Worm (Caenorhabditis elegans) whole organism, L4 larva: ENCODE results near the gene cni-1.

Experiments
- R02D3.7 ChIP-seq: fragments of 150-350 bp; sonication (generic microtip); optimal IDR thresholded peaks from 3 replicates; lab custom pipeline; 2014; ENCODE audit warnings: missing biosample characterization, missing genetic modification characterization
- T26A8.4 ChIP-seq: fragments of 200-800 bp; sonication (Bioruptor generic); IDR thresholded peaks from 2 replicates; pipeline ENCODE4 v1.3.6; 2022; ENCODE audit warnings: missing genetic modification characterization, missing compliant biosample characterization
- Y48G9A.11 ChIP-seq: fragments of 200-800 bp; sonication (Bioruptor generic); IDR thresholded peaks from 2 replicates; pipeline ENCODE4 v1.3.6; 2022; ENCODE audit warnings: missing genetic modification reagents, missing genetic modification characterization, missing compliant biosample characterization
- ZK337.2 ChIP-seq: fragments of 200-800 bp; sonication (Bioruptor generic); IDR thresholded peaks from 2 replicates; pipeline ENCODE4 v1.3.6; 2022; ENCODE audit warnings: missing genetic modification reagents, missing genetic modification characterization, missing compliant biosample characterization
- aha-1 ChIP-seq: fragments of 150-350 bp; peaks from one replicate; lab custom pipeline; 2014; ENCODE audit warnings: missing biosample characterization, missing genetic modification characterization
- aly-2 ChIP-seq: sonication (generic microtip); optimal IDR thresholded peaks from 2 replicates; lab custom pipeline; 2018; ENCODE audit warnings: missing biosample characterization, missing genetic modification characterization
- ama-1 ChIP-seq: fragments of 150-350 bp; optimal IDR thresholded peaks from 2 replicates; lab custom pipeline; 2014; ENCODE audit warnings: inconsistent platforms, mixed read lengths
- arid-1 ChIP-seq: fragments of 200-800 bp; sonication (Bioruptor generic); conservative IDR thresholded peaks from 2 replicates; pipeline ENCODE4 v1.3.6; 2022; ENCODE audit warnings: missing genetic modification reagents, missing genetic modification characterization, missing compliant biosample characterization
- ceh-20 ChIP-seq: fragments of 200-800 bp; sonication (Bioruptor generic); IDR thresholded peaks from 2 replicates; pipeline ENCODE4 v1.3.6; 2022; ENCODE audit warnings: missing genetic modification reagents, missing genetic modification characterization, missing compliant biosample characterization
- ces-1 ChIP-seq: fragments of 150-350 bp; sonication (generic microtip); optimal IDR thresholded peaks from 4 replicates; lab custom pipeline; 2014; ENCODE audit warnings: missing biosample characterization, missing genetic modification reagents, missing genetic modification characterization
- ctbp-1 ChIP-seq: fragments of 200-800 bp; sonication (Bioruptor generic); IDR thresholded peaks from 2 replicates; pipeline ENCODE4 v1.3.6; 2022; ENCODE audit warnings: missing genetic modification reagents, missing genetic modification characterization, missing compliant biosample characterization
- daf-16 ChIP-seq, 3 experiments: sonication (generic microtip); optimal IDR thresholded peaks; 2 replicates each; lab custom pipeline; 2016 to 2017; ENCODE audit warnings: missing genetic modification characterization in 3 of 3, missing genetic modification reagents in 3 of 3, mild to moderate bottlenecking in 2 of 3, missing compliant biosample characterization in 2 of 3, missing biosample characterization in 1 of 3, moderate library complexity in 1 of 3
- daf-8 ChIP-seq: fragments of 200-800 bp; sonication (Bioruptor generic); IDR thresholded peaks from 2 replicates; pipeline ENCODE4 v1.3.6; 2022; ENCODE audit warnings: missing genetic modification characterization, missing compliant biosample characterization
- dmd-8 ChIP-seq: fragments of 200-800 bp; sonication (Bioruptor generic); IDR thresholded peaks from 2 replicates; pipeline ENCODE4 v1.3.6; 2022; ENCODE audit warnings: missing genetic modification characterization, missing compliant biosample characterization
- dmd-9 ChIP-seq: fragments of 200-800 bp; sonication (Bioruptor generic); IDR thresholded peaks from 2 replicates; pipeline ENCODE4 v1.3.6; 2022; ENCODE audit warnings: missing genetic modification reagents, missing genetic modification characterization, missing compliant biosample characterization
- egl-43 ChIP-seq: fragments of 200-800 bp; sonication (Bioruptor generic); IDR thresholded peaks from 2 replicates; pipeline ENCODE4 v1.3.6; 2022; ENCODE audit warnings: missing genetic modification reagents, missing genetic modification characterization, missing compliant biosample characterization
- fkh-10 ChIP-seq: fragments of 150-350 bp; optimal IDR thresholded peaks from 2 replicates; lab custom pipeline; 2014; ENCODE audit warnings: missing biosample characterization, missing genetic modification reagents, missing genetic modification characterization
- fos-1 ChIP-seq: fragments of 150-350 bp; optimal IDR thresholded peaks from 2 replicates; lab custom pipeline; 2014; ENCODE audit warnings: missing biosample characterization, missing genetic modification characterization
- gei-8 ChIP-seq: fragments of 200-800 bp; sonication (Bioruptor generic); optimal IDR thresholded peaks from 2 replicates; lab custom pipeline; 2018; ENCODE audit warnings: mild to moderate bottlenecking, missing genetic modification characterization, missing compliant biosample characterization
- hif-1 ChIP-seq, 2 experiments: sonication (generic microtip); optimal IDR thresholded peaks; 2 replicates each; lab custom pipeline; 2016 to 2017; ENCODE audit warnings: missing compliant biosample characterization in 2 of 2, missing genetic modification characterization in 2 of 2, missing genetic modification reagents in 2 of 2, missing genotype in 2 of 2, mild to moderate bottlenecking in 1 of 2
- jun-1 ChIP-seq: fragments of 150-350 bp; optimal IDR thresholded peaks from 2 replicates; lab custom pipeline; 2014; ENCODE audit warnings: missing biosample characterization, missing genetic modification reagents, missing genetic modification characterization
- lim-7 ChIP-seq: fragments of 200-800 bp; sonication (Bioruptor generic); IDR thresholded peaks from 2 replicates; pipeline ENCODE4 v1.3.6; 2022; ENCODE audit warnings: missing genetic modification characterization, missing compliant biosample characterization
- lin-13 ChIP-seq: fragments of 150-350 bp; optimal IDR thresholded peaks from 2 replicates; lab custom pipeline; 2014; ENCODE audit warnings: missing biosample characterization, missing genetic modification reagents, missing genetic modification characterization
- lin-15B ChIP-seq: fragments of 150-350 bp; sonication (generic microtip); optimal IDR thresholded peaks from 3 replicates; lab custom pipeline; 2014; ENCODE audit warnings: missing biosample characterization, missing genetic modification characterization
- lir-3 ChIP-seq: sonication (generic microtip); optimal IDR thresholded peaks from 2 replicates; lab custom pipeline; 2016; ENCODE audit warnings: mild to moderate bottlenecking, missing genetic modification characterization, missing compliant biosample characterization
- lsy-2 ChIP-seq, 2 experiments: fragments of 150-350 bp in 1 of 2; sonication (generic microtip) in 1 of 2; optimal IDR thresholded peaks; 2 replicates each; lab custom pipeline; 2014 to 2017; ENCODE audit warnings: missing biosample characterization in 2 of 2, missing genetic modification characterization in 2 of 2
- madf-9 ChIP-seq: fragments of 200-800 bp; sonication (Bioruptor generic); conservative IDR thresholded peaks from 2 replicates; pipeline ENCODE4 v1.3.6; 2022; ENCODE audit warnings: missing genetic modification reagents, missing genetic modification characterization, missing compliant biosample characterization
- mep-1 ChIP-seq: fragments of 150-350 bp; sonication (generic microtip); optimal IDR thresholded peaks from 3 replicates; lab custom pipeline; 2014; ENCODE audit warnings: missing biosample characterization, missing genetic modification characterization
- nhr-111 ChIP-seq: fragments of 200-800 bp; sonication (Bioruptor generic); optimal IDR thresholded peaks from 2 replicates; lab custom pipeline; 2018; ENCODE audit warnings: mild to moderate bottlenecking, missing genetic modification characterization, missing compliant biosample characterization
- nhr-28 ChIP-seq: fragments of 150-350 bp; optimal IDR thresholded peaks from 2 replicates; lab custom pipeline; 2014; ENCODE audit warnings: missing biosample characterization, missing genetic modification characterization
- nhr-41 ChIP-seq: fragments of 200-800 bp; sonication (Bioruptor generic); IDR thresholded peaks from 2 replicates; pipeline ENCODE4 v1.3.6; 2022; ENCODE audit warnings: missing genetic modification reagents, missing genetic modification characterization, missing compliant biosample characterization
- nhr-42 ChIP-seq: fragments of 200-800 bp; sonication (Bioruptor generic); IDR thresholded peaks from 2 replicates; pipeline ENCODE4 v1.3.6; 2022; ENCODE audit warnings: missing genetic modification characterization, missing compliant biosample characterization
- nhr-48 ChIP-seq: sonication (generic microtip); optimal IDR thresholded peaks from 2 replicates; lab custom pipeline; 2016; ENCODE audit warnings: mild to moderate bottlenecking, missing genetic modification characterization, missing compliant biosample characterization
- nhr-6 ChIP-seq: fragments of 150-350 bp; optimal IDR thresholded peaks from 2 replicates; lab custom pipeline; 2014; ENCODE audit warnings: missing biosample characterization, missing genetic modification characterization
- nhr-76 ChIP-seq: fragments of 150-350 bp; optimal IDR thresholded peaks from 2 replicates; lab custom pipeline; 2014; ENCODE audit warnings: missing biosample characterization, missing genetic modification characterization
- pha-4 ChIP-seq, 2 experiments: fragments of 150-350 bp in 1 of 2; fragments of 200-800 bp in 1 of 2; sonication (Bioruptor generic) in 1 of 2; IDR thresholded peaks in 1 of 2; optimal IDR thresholded peaks in 1 of 2; 2 replicates each; pipeline versions ENCODE4 v1.3.6 to Lab custom; 2014 to 2022; ENCODE audit warnings: missing genetic modification characterization in 2 of 2, missing genetic modification reagents in 2 of 2, missing biosample characterization in 1 of 2, missing compliant biosample characterization in 1 of 2
- php-3 ChIP-seq: fragments of 200-800 bp; sonication (Bioruptor generic); IDR thresholded peaks from 2 replicates; pipeline ENCODE4 v1.3.6; 2022; ENCODE audit warnings: missing genetic modification reagents, missing genetic modification characterization, missing compliant biosample characterization
- rbr-2 ChIP-seq: sonication (generic microtip); optimal IDR thresholded peaks from 2 replicates; lab custom pipeline; 2016; ENCODE audit warnings: missing genotype, missing genetic modification characterization, missing compliant biosample characterization
- skn-1 ChIP-seq: fragments of 150-350 bp; optimal IDR thresholded peaks from 2 replicates; lab custom pipeline; 2014; ENCODE audit warnings: missing biosample characterization, missing genetic modification characterization
- snpc-1.2 ChIP-seq: fragments of 200-800 bp; sonication (Bioruptor generic); IDR thresholded peaks from 2 replicates; pipeline ENCODE4 v1.3.6; 2022; ENCODE audit warnings: missing genetic modification reagents, missing genetic modification characterization, missing compliant biosample characterization
- snpc-4 ChIP-seq: fragments of 150-350 bp; optimal IDR thresholded peaks from 2 replicates; lab custom pipeline; 2014; ENCODE audit warnings: missing biosample characterization, missing genetic modification characterization
- tag-97 ChIP-seq: fragments of 200-800 bp; sonication (Bioruptor generic); IDR thresholded peaks from 2 replicates; pipeline ENCODE4 v1.3.6; 2022; ENCODE audit warnings: missing genetic modification characterization, missing compliant biosample characterization
- tra-1 ChIP-seq: fragments of 200-800 bp; sonication (Bioruptor generic); IDR thresholded peaks from 2 replicates; pipeline ENCODE4 v1.3.6; 2022; ENCODE audit warnings: missing genetic modification reagents, missing genetic modification characterization, missing compliant biosample characterization
- unc-62 ChIP-seq, 3 experiments: fragments of 150-350 bp in 1 of 3; sonication (generic microtip); optimal IDR thresholded peaks in 2 of 3; peaks in 1 of 3; 1 replicate in 1 of 3; 2 replicates in 2 of 3; lab custom pipeline; 2014 to 2017; ENCODE audit warnings: missing biosample characterization in 3 of 3, missing genetic modification characterization in 3 of 3, missing genetic modification reagents in 3 of 3, missing genotype in 1 of 3
- zfp-3 ChIP-seq: fragments of 200-800 bp; sonication (Bioruptor generic); conservative IDR thresholded peaks from 2 replicates; pipeline ENCODE4 v1.3.6; 2022; ENCODE audit warnings: missing genetic modification reagents, missing genetic modification characterization, missing compliant biosample characterization
- zip-2 ChIP-seq: fragments of 150-350 bp; optimal IDR thresholded peaks from 2 replicates; lab custom pipeline; 2014; ENCODE audit warnings: missing biosample characterization, missing genetic modification characterization

Gene cni-1

DNA sequence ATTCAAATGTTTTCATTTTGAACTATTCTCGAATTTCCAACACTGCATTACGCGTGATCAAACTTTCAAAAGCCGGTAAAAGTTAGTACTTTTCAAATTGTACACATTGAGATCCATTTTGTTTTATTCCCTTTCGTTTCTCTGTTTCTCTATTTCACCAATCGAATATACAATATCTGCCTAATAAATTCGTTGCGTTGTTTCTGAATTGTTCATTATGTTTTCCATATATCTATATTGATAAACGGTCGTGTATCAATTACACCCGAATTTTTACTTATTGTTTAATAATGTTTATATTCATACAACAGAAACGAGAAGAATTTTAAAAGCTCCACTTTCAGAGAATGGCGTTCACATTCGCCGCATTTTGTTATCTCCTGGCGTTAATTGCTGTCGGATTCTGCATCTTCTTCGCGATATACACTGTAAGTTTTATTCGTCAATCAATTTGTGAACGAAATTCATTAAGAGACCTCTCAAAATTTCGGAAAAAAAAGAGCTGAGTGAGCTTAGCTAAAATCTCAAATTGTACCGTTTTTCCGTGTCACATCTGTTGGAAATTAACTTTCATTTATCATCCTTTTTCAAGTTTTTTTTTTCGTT lies at the start of gene cni-1:
cni-1 (plus strand) TSS at position 345 of the 606 bp plus-strand sequence.
- TF ChIP-seq unc-62 (GFP tag; optimal IDR thresholded peaks at IDR 0.05 in 1 of 2; lab: Kevin White, UChicago): peak in 1 of 2 experiments; percentile 95
- no peak for TF ChIP-seq unc-62 (tag; optimal IDR thresholded peaks at IDR 0.05; lab: Kevin White, UChicago)
- no peak for TF ChIP-seq gei-8 (GFP tag; lab: Kevin White, UChicago)
- peak; percentile 52 for TF ChIP-seq ama-1 (lab: Kevin White, UChicago)
- TF ChIP-seq, all 104 proteins: peak for 2

DNA sequence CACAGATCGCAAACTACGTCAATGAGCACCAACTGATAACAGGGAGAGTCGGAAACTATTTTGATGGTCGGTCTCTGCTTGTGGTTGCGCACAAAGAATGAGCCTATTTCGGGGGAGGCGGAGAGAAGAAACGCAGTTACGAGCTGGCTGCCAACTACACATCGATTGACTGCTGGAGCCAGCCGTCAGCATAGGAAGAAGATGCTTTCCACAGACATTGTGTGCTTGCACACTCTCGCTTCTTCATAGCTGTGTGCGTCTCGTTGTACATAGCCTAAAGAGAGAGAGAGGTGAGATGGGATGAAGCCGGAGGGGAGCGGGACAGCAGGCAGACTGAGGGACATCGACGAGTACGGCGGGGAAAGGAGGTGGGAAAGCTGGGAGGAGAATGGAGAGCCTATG lies 49.7 kb upstream of the cni-1 start:
- TF ChIP-seq gei-8 (GFP tag; lab: Kevin White, UChicago) (peak; percentile 62), ceh-20 (no peak), tag-97 (GFP tag; lab: Robert Waterston, UW) (no peak), snpc-4 (no peak), Y48G9A.11 (GFP tag; lab: Robert Waterston, UW) (no peak), nhr-41 (GFP tag; lab: Robert Waterston, UW) (0 out of 2 replicates have a peak, but pooled peaks have one; percentile 7), nhr-76 (tag; lab: Kevin White, UChicago) (no peak), daf-8 (no peak), zfp-3 (GFP tag; lab: Robert Waterston, UW) (no peak), arid-1 (peak; percentile 58; the same call in 1 of the 2 replicates), jun-1 (tag; lab: Kevin White, UChicago) (no peak), fkh-10 (GFP tag; lab: Kevin White, UChicago) (peak; percentile 64), madf-9 (GFP tag; lab: Robert Waterston, UW) (no peak), lir-3 (tag; lab: Kevin White, UChicago) (no peak), dmd-9 (no peak), snpc-1.2 (GFP tag; lab: Robert Waterston, UW) (0 out of 2 replicates have a peak, but pooled peaks have one; percentile 9), ZK337.2 (0 out of 2 replicates have a peak, but pooled peaks have one; percentile 20), nhr-48 (peak; percentile 44), lin-13 (GFP tag; lab: Kevin White, UChicago) (peak; percentile 70), T26A8.4 (no peak; the same call in 1 of the 2 replicates), php-3 (peak; percentile 63), dmd-8 (GFP tag; lab: Robert Waterston, UW) (peak; percentile 74; the same call in 1 of the 2 replicates), unc-62 (GFP tag; optimal IDR thresholded peaks at IDR 0.05 in 1 of 2; lab: Kevin White, UChicago) (peak in 1 of 2 experiments; percentile 49), unc-62 (tag; optimal IDR thresholded peaks at IDR 0.05; lab: Kevin White, UChicago) (no peak), aha-1 (peak; percentile 82), R02D3.7 (tag; lab: Kevin White, UChicago) (no peak), ctbp-1 (peak; percentile 66; the same call in 1 of the 2 replicates), lim-7 (GFP tag; lab: Robert Waterston, UW) (no peak), hif-1 (tag; optimal IDR thresholded peaks at IDR 0.05; lab: Kevin White, UChicago) (peak in 1 of 2 experiments; percentile 30), ces-1 (no peak), mep-1 (tag; lab: Kevin White, UChicago) (peak; percentile 72), rbr-2 (tag; lab: Kevin White, UChicago) (peak; percentile 77), daf-16 (GFP tag; optimal IDR thresholded peaks at IDR 0.05; lab: Kevin White, UChicago) (peak in 1 of 2 experiments; percentile 37), daf-16 (tag; optimal IDR thresholded peaks at IDR 0.05; lab: Kevin White, UChicago) (peak; percentile 55), nhr-111 (GFP tag; lab: Kevin White, UChicago) (no peak), zip-2 (tag; lab: Kevin White, UChicago) (no peak), nhr-28 (tag; lab: Kevin White, UChicago) (peak; percentile 51), aly-2 (tag; lab: Kevin White, UChicago) (no peak), lsy-2 (tag; optimal IDR thresholded peaks at IDR 0.05; lab: Kevin White, UChicago) (peak; percentile 20 to 42), lin-15B (tag; lab: Kevin White, UChicago) (no peak), egl-43 (GFP tag; lab: Robert Waterston, UW) (peak; percentile 84), fos-1 (tag; lab: Kevin White, UChicago) (no peak), nhr-42 (GFP tag; lab: Robert Waterston, UW) (no peak), pha-4 (GFP tag; IDR thresholded peaks at IDR 0.05; lab: Robert Waterston, UW) (no peak; the same call in 1 of the 2 replicates), pha-4 (tag; optimal IDR thresholded peaks at IDR 0.05; lab: Kevin White, UChicago) (no peak), tra-1 (GFP tag; lab: Robert Waterston, UW) (peak; percentile 32; the same call in 1 of the 2 replicates), nhr-6 (tag; lab: Kevin White, UChicago) (peak; percentile 66), skn-1 (tag; lab: Kevin White, UChicago) (no peak)
